Worm (Caenorhabditis elegans): ENCODE data around the gene C08E8.5.

DNA sequence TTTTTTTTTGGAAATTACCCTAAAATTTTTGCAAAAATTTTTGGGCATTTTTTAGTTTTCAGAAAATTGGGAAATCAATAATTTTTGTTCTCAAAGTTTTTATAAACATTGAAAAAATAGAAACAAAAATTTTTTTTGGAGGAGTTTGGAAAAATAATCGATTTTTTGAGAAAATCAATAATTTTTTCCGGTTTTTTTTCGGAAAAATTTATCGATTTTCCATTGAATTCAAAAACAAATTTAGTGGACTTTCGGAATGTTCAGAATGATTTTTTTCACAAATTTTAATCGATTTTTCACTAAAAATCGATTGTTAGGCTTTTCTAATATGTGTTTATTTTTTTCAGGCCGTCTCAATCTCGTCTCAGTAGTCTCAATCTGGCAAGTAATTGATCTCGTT is 22.1 kb downstream of the C08E8.5 start:
- TF ChIP-seq ref-1 (GFP tag; conservative IDR thresholded peaks at IDR 0.05) (no peak), flt-1 (GFP tag; IDR thresholded peaks at IDR 0.05) (no peak), cog-1 (tag; optimal IDR thresholded peaks at IDR 0.05) (no peak)

Measured in whole organism, midembryonic.